Worm (Caenorhabditis elegans): ENCODE data around the gene C52E4.7.

The C52E4.7 gene

ce11 chrV:11993706-11994345 is at the start of gene C52E4.7, which contains the start of gene cyl-1:
TSS of gene C52E4.7 (plus strand) at chrV:11994295.
TSS of gene cyl-1 (minus strand) at chrV:11993723.
- TF ChIP-seq nhr-47 (tag; optimal IDR thresholded peaks at IDR 0.05) (peak; percentile 50), aha-1 (tag; optimal IDR thresholded peaks at IDR 0.05) (no peak), sox-4 (tag; optimal IDR thresholded peaks at IDR 0.05) (no peak), nhr-85 (tag) (peak; percentile 42), ztf-4 (tag; optimal IDR thresholded peaks at IDR 0.05) (no peak), sup-37 (GFP tag; optimal IDR thresholded peaks at IDR 0.05) (no peak), skn-1 (tag; optimal IDR thresholded peaks at IDR 0.05) (peak; percentile 76), rnt-1 (tag; optimal IDR thresholded peaks at IDR 0.05) (peak; percentile 26), nhr-90 (tag; optimal IDR thresholded peaks at IDR 0.05; ENCODE audit: poor library complexity) (no peak), blmp-1 (tag; optimal IDR thresholded peaks at IDR 0.05) (peak; percentile 72), unc-62 (GFP tag; optimal IDR thresholded peaks at IDR 0.05) (no peak), mdl-1 (tag; optimal IDR thresholded peaks at IDR 0.05) (peak in 1 of 2 experiments; percentile 48), ceh-88 (GFP tag; IDR thresholded peaks at IDR 0.05) (no peak), snu-23 (GFP tag; optimal IDR thresholded peaks at IDR 0.05) (peak; percentile 63), unc-30 (tag; optimal IDR thresholded peaks at IDR 0.05) (no peak), zag-1 (tag; optimal IDR thresholded peaks at IDR 0.05) (no peak), efl-1 (optimal IDR thresholded peaks at IDR 0.05) (peak; percentile 71 to 74), efl-1 (GFP tag; optimal IDR thresholded peaks at IDR 0.05 in 1 of 2) (peak; percentile 65 to 87), hlh-4 (tag; optimal IDR thresholded peaks at IDR 0.05) (no peak), ets-5 (GFP tag; IDR thresholded peaks at IDR 0.05) (no peak), elt-3 (tag; optimal IDR thresholded peaks at IDR 0.05) (peak in 1 of 6 experiments; percentile 44), fkh-8 (tag; optimal IDR thresholded peaks at IDR 0.05) (peak; percentile 53), Y116A8C.19 (tag; optimal IDR thresholded peaks at IDR 0.05; ENCODE audit: borderline replicate concordance) (no peak), lin-13 (GFP tag; optimal IDR thresholded peaks at IDR 0.05) (peak; percentile 46), grh-1 (GFP tag; IDR thresholded peaks at IDR 0.05) (no peak), swsn-7 (tag; optimal IDR thresholded peaks at IDR 0.05) (peak; percentile 37), unc-130 (tag; optimal IDR thresholded peaks at IDR 0.05) (peak; percentile 41), lin-35 (GFP tag; optimal IDR thresholded peaks at IDR 0.05) (peak; percentile 69 to 81), lin-14 (GFP tag; optimal IDR thresholded peaks at IDR 0.05) (peak; percentile 56), ztf-11 (tag; optimal IDR thresholded peaks at IDR 0.05) (no peak), zip-4 (GFP tag; optimal IDR thresholded peaks at IDR 0.05) (no peak), sptf-1 (tag; optimal IDR thresholded peaks at IDR 0.05) (no peak), nhr-84 (tag; optimal IDR thresholded peaks at IDR 0.05) (no peak), lin-39 (tag; optimal IDR thresholded peaks at IDR 0.05) (no peak), nhr-20 (tag; optimal IDR thresholded peaks at IDR 0.05) (peak; percentile 52), fkh-10 (GFP tag; optimal IDR thresholded peaks at IDR 0.05) (no peak), isw-1 (GFP tag; IDR thresholded peaks at IDR 0.05) (no peak; the same call in 1 of the 2 replicates), nhr-71 (tag; optimal IDR thresholded peaks at IDR 0.05) (peak; percentile 71), mef-2 (tag; optimal IDR thresholded peaks at IDR 0.05) (no peak), nhr-19 (GFP tag; conservative IDR thresholded peaks at IDR 0.05) (0 out of 2 replicates have a peak, but pooled peaks have one; percentile 3), mep-1 (tag; optimal IDR thresholded peaks at IDR 0.05) (peak; percentile 80), egl-27 (tag; optimal IDR thresholded peaks at IDR 0.05) (no peak), F16B12.6 (tag; optimal IDR thresholded peaks at IDR 0.05) (peak; percentile 91), pax-3 (tag; optimal IDR thresholded peaks at IDR 0.05) (no peak), dpl-1 (GFP tag; optimal IDR thresholded peaks at IDR 0.05) (peak; percentile 46 to 73 (median 61)), nhr-76 (tag; optimal IDR thresholded peaks at IDR 0.05) (no peak), snpc-4 (tag; optimal IDR thresholded peaks at IDR 0.05) (peak; percentile 59), C16A3.4 (tag; optimal IDR thresholded peaks at IDR 0.05) (peak; percentile 50), aly-2 (tag; optimal IDR thresholded peaks at IDR 0.05) (no peak), efl-3 (GFP tag; optimal IDR thresholded peaks at IDR 0.05) (no peak), hlh-17 (GFP tag; optimal IDR thresholded peaks at IDR 0.05; ENCODE audit: borderline replicate concordance) (no peak), tbx-2 (tag; optimal IDR thresholded peaks at IDR 0.05) (peak; percentile 34)

Data from whole organism, L1 larva.